Fruit fly (Drosophila melanogaster) whole organism, embryonic: ENCODE data around the gene fbl.

ENCODE experiments used
- Antp ChIP-seq: fragments of 200-800 bp; sonication (Bioruptor generic); optimal IDR thresholded peaks from 3 replicates; lab custom pipeline; 2016; ENCODE audit warnings: missing biosample characterization, missing genetic modification characterization
- C15 ChIP-seq: fragments of 200-800 bp; sonication (Bioruptor generic); IDR thresholded peaks from 3 replicates; pipeline ENCODE4 v1.3.6; 2022; ENCODE audit warnings: missing biosample characterization, missing genetic modification characterization
- CG10209 ChIP-seq: fragments of 200-800 bp; sonication (Bioruptor generic); optimal IDR thresholded peaks from 3 replicates; lab custom pipeline; 2017; ENCODE audit warnings: missing biosample characterization, mild to moderate bottlenecking, missing genetic modification characterization, missing genetic modification reagents
- CG10654 ChIP-seq: fragments of 200-800 bp; sonication (Bioruptor generic); optimal IDR thresholded peaks from 2 replicates; lab custom pipeline; 2016; ENCODE audit warnings: missing biosample characterization, missing genetic modification characterization
- CG11560 ChIP-seq: fragments of 200-800 bp; sonication (Bioruptor generic); IDR thresholded peaks from 3 replicates; pipeline ENCODE4 v1.3.6; 2022; ENCODE audit warnings: missing biosample characterization, missing genetic modification characterization
- CG12155 ChIP-seq: fragments of 200-800 bp; sonication (Bioruptor generic); optimal IDR thresholded peaks from 3 replicates; lab custom pipeline; 2016; ENCODE audit warnings: missing biosample characterization, missing genetic modification characterization
- CG15073 ChIP-seq: fragments of 200-800 bp; sonication (Bioruptor generic); optimal IDR thresholded peaks from 2 replicates; lab custom pipeline; 2016; ENCODE audit warnings: missing biosample characterization, missing genetic modification characterization
- CG1647 ChIP-seq: fragments of 200-800 bp; sonication (Bioruptor generic); optimal IDR thresholded peaks from 3 replicates; lab custom pipeline; 2016; ENCODE audit warnings: missing biosample characterization, missing genetic modification characterization
- CG17568 ChIP-seq: fragments of 200-800 bp; sonication (Bioruptor generic); optimal IDR thresholded peaks from 2 replicates; lab custom pipeline; 2018; ENCODE audit warnings: missing biosample characterization, mild to moderate bottlenecking, missing genetic modification characterization, moderate library complexity
- CG1792 ChIP-seq: fragments of 200-800 bp; sonication (Bioruptor generic); optimal IDR thresholded peaks from 2 replicates; lab custom pipeline; 2016; ENCODE audit warnings: missing biosample characterization, missing genetic modification characterization
- CG3281 ChIP-seq: fragments of 200-800 bp; sonication (Bioruptor generic); optimal IDR thresholded peaks from 3 replicates; lab custom pipeline; 2017; ENCODE audit warnings: missing biosample characterization, mild to moderate bottlenecking, missing genetic modification characterization
- CG34376 ChIP-seq: fragments of 200-800 bp; sonication (Bioruptor generic); optimal IDR thresholded peaks from 2 replicates; lab custom pipeline; 2018; ENCODE audit warnings: missing biosample characterization, mild to moderate bottlenecking, missing genetic modification characterization
- CG3838 ChIP-seq: fragments of 200-800 bp; sonication (Bioruptor generic); optimal IDR thresholded peaks from 3 replicates; lab custom pipeline; 2016; ENCODE audit warnings: missing biosample characterization, missing genetic modification characterization
- CG43689 ChIP-seq: fragments of 200-800 bp; sonication (Bioruptor generic); IDR thresholded peaks from 2 replicates; pipeline ENCODE4 v1.3.6; 2022; ENCODE audit warnings: missing biosample characterization, missing genetic modification characterization
- CG7839 ChIP-seq: fragments of 200-800 bp; sonication (Bioruptor generic); optimal IDR thresholded peaks from 3 replicates; lab custom pipeline; 2018; ENCODE audit warnings: missing biosample characterization, mild to moderate bottlenecking, missing genetic modification characterization, moderate library complexity
- CkIIα-i1 ChIP-seq: fragments of 200-800 bp; sonication (Bioruptor generic); IDR thresholded peaks from 2 replicates; pipeline ENCODE4 v1.3.6; 2022; ENCODE audit warnings: missing biosample characterization, missing genetic modification characterization
- D19B ChIP-seq: fragments of 200-800 bp; sonication (Bioruptor generic); optimal IDR thresholded peaks from 2 replicates; lab custom pipeline; 2017; ENCODE audit warnings: missing biosample characterization, mild to moderate bottlenecking, missing genetic modification characterization
- E2f2 ChIP-seq: fragments of 200-800 bp; sonication (Bioruptor generic); IDR thresholded peaks from 2 replicates; pipeline ENCODE4 v1.3.6; 2022; ENCODE audit warnings: missing biosample characterization, missing genetic modification characterization
- Eip74EF ChIP-seq, 2 experiments: fragments of 200-800 bp in 1 of 2; fragments of >200 bp in 1 of 2; sonication (Bioruptor generic) in 1 of 2; optimal IDR thresholded peaks; 2 replicates each; lab custom pipeline; 2017 to 2019; ENCODE audit warnings: missing biosample characterization in 2 of 2, missing genetic modification characterization in 2 of 2, mild to moderate bottlenecking in 1 of 2, moderate library complexity in 1 of 2
- GATAe ChIP-seq: fragments of 200-800 bp; sonication (Bioruptor generic); conservative IDR thresholded peaks from 2 replicates; pipeline ENCODE4 v1.3.6; 2022; ENCODE audit warnings: missing biosample characterization, missing genetic modification characterization
- HLH3B ChIP-seq: fragments of 200-800 bp; sonication (Bioruptor generic); IDR thresholded peaks from 2 replicates; pipeline ENCODE4 v1.3.6; 2022; ENCODE audit warnings: missing biosample characterization, missing genetic modification characterization
- Hmr ChIP-seq: fragments of 200-800 bp; sonication (Bioruptor generic); optimal IDR thresholded peaks from 3 replicates; lab custom pipeline; 2017; ENCODE audit warnings: mild to moderate bottlenecking, missing biosample characterization, missing genetic modification reagents, missing genetic modification characterization
- Hsf ChIP-seq: fragments of 200-800 bp; sonication (Bioruptor generic); optimal IDR thresholded peaks from 3 replicates; lab custom pipeline; 2016; ENCODE audit warnings: missing biosample characterization, missing genetic modification characterization
- Lim3 ChIP-seq: fragments of 200-800 bp; sonication (Bioruptor generic); IDR thresholded peaks from 2 replicates; pipeline ENCODE4 v1.3.6; 2022; ENCODE audit warnings: missing biosample characterization, missing genetic modification characterization
- MTF-1 ChIP-seq: fragments of 200-800 bp; sonication (Bioruptor generic); optimal IDR thresholded peaks from 2 replicates; lab custom pipeline; 2018; ENCODE audit warnings: missing biosample characterization, mild to moderate bottlenecking, missing genetic modification characterization, borderline replicate concordance
- Ptx1 ChIP-seq: fragments of 200-800 bp; sonication (Bioruptor generic); IDR thresholded peaks from 2 replicates; pipeline ENCODE4 v1.3.6; 2022; ENCODE audit warnings: missing biosample characterization, missing genetic modification characterization
- Rfx ChIP-seq: fragments of 200-800 bp; sonication (Bioruptor generic); IDR thresholded peaks from 2 replicates; pipeline ENCODE4 v1.3.6; 2022; ENCODE audit warnings: missing biosample characterization, missing genetic modification characterization
- Sry-β ChIP-seq: fragments of 200-800 bp; sonication (Bioruptor generic); optimal IDR thresholded peaks from 2 replicates; lab custom pipeline; 2018; ENCODE audit warnings: missing biosample characterization, mild to moderate bottlenecking, missing genetic modification characterization, moderate library complexity
- Usf ChIP-seq: fragments of 200-800 bp; sonication (Bioruptor generic); optimal IDR thresholded peaks from 2 replicates; lab custom pipeline; 2017; ENCODE audit warnings: missing genotype, missing biosample characterization, missing genetic modification characterization
- abd-A ChIP-seq: fragments of 200-800 bp; sonication (Bioruptor generic); optimal IDR thresholded peaks from 3 replicates; lab custom pipeline; 2019; ENCODE audit warnings: missing biosample characterization, mild to moderate bottlenecking, missing genetic modification characterization, moderate library complexity
- ash1 ChIP-seq: fragments of 200-800 bp; sonication (Bioruptor generic); optimal IDR thresholded peaks from 2 replicates; lab custom pipeline; 2018; ENCODE audit warnings: missing biosample characterization, mild to moderate bottlenecking, missing genetic modification characterization
- ato ChIP-seq: fragments of 200-800 bp; sonication (Bioruptor generic); IDR thresholded peaks from 2 replicates; pipeline ENCODE4 v1.3.6; 2022; ENCODE audit warnings: missing biosample characterization, missing genetic modification characterization; ENCODE audit not compliant: partially characterized antibody
- az2 ChIP-seq: fragments of 200-800 bp; sonication (Bioruptor generic); optimal IDR thresholded peaks from 3 replicates; lab custom pipeline; 2016; ENCODE audit warnings: missing biosample characterization, missing genetic modification characterization
- bcd ChIP-seq: fragments of 200-800 bp; sonication (Bioruptor generic); optimal IDR thresholded peaks from 2 replicates; lab custom pipeline; 2017; ENCODE audit warnings: missing biosample characterization, mild to moderate bottlenecking, missing genetic modification characterization
- btn ChIP-seq: fragments of 200-800 bp; sonication (Bioruptor generic); optimal IDR thresholded peaks from 2 replicates; lab custom pipeline; 2016; ENCODE audit warnings: missing biosample characterization, missing genetic modification characterization
- eyg ChIP-seq: fragments of 200-800 bp; sonication (Bioruptor generic); optimal IDR thresholded peaks from 3 replicates; lab custom pipeline; 2016; ENCODE audit warnings: missing biosample characterization, missing genetic modification characterization
- fu2 ChIP-seq: fragments of 200-800 bp; sonication (Bioruptor generic); optimal IDR thresholded peaks from 2 replicates; lab custom pipeline; 2016; ENCODE audit warnings: missing biosample characterization, missing genetic modification characterization
- gt ChIP-seq: fragments of 200-800 bp; sonication (Bioruptor generic); IDR thresholded peaks from 2 replicates; pipeline ENCODE4 v1.3.6; 2022; ENCODE audit warnings: missing biosample characterization, missing genetic modification characterization
- inv ChIP-seq: fragments of 200-800 bp; sonication (Bioruptor generic); IDR thresholded peaks from 2 replicates; pipeline ENCODE4 v1.3.6; 2022; ENCODE audit warnings: missing biosample characterization, missing genetic modification characterization; ENCODE audit not compliant: partially characterized antibody
- jing ChIP-seq: fragments of 200-800 bp; sonication (Bioruptor generic); optimal IDR thresholded peaks from 2 replicates; lab custom pipeline; 2018; ENCODE audit warnings: missing biosample characterization, mild to moderate bottlenecking, missing genetic modification characterization
- ken ChIP-seq: fragments of 200-800 bp; sonication (Bioruptor generic); IDR thresholded peaks from 3 replicates; pipeline ENCODE4 v1.3.6; 2022; ENCODE audit warnings: missing biosample characterization, missing genetic modification characterization
- luna ChIP-seq: fragments of 200-800 bp; sonication (Bioruptor generic); optimal IDR thresholded peaks from 2 replicates; lab custom pipeline; 2016; ENCODE audit warnings: missing biosample characterization, missing genetic modification characterization
- nau ChIP-seq: fragments of 200-800 bp; sonication (Bioruptor generic); optimal IDR thresholded peaks from 3 replicates; lab custom pipeline; 2017; ENCODE audit warnings: missing biosample characterization, mild to moderate bottlenecking, missing genetic modification characterization, missing genetic modification reagents
- oc ChIP-seq: fragments of 200-800 bp; sonication (Bioruptor generic); optimal IDR thresholded peaks from 2 replicates; lab custom pipeline; 2018; ENCODE audit warnings: missing biosample characterization, mild to moderate bottlenecking, missing genetic modification characterization, moderate library complexity
- otp ChIP-seq: fragments of 200-800 bp; sonication (Bioruptor generic); IDR thresholded peaks from 3 replicates; pipeline ENCODE4, ENCODE4 v1.3.6; 2022; ENCODE audit warnings: missing biosample characterization, missing genetic modification characterization
- pho ChIP-seq: fragments of 200-800 bp; sonication (Bioruptor generic); optimal IDR thresholded peaks from 2 replicates; lab custom pipeline; 2016; ENCODE audit warnings: missing biosample characterization, missing genetic modification characterization
- sqz ChIP-seq: fragments of 200-800 bp; sonication (Bioruptor generic); optimal IDR thresholded peaks from 3 replicates; lab custom pipeline; 2018; ENCODE audit warnings: missing biosample characterization, mild to moderate bottlenecking, missing genetic modification characterization
- tap ChIP-seq: fragments of 200-800 bp; optimal IDR thresholded peaks from 3 replicates; lab custom pipeline; 2019; ENCODE audit warnings: missing biosample characterization, mild to moderate bottlenecking, missing genetic modification characterization, moderate library complexity
- vnd ChIP-seq: fragments of 200-800 bp; sonication (Bioruptor generic); IDR thresholded peaks from 3 replicates; pipeline ENCODE4 v1.3.6; 2022; ENCODE audit warnings: missing biosample characterization, missing genetic modification characterization; ENCODE audit not compliant: partially characterized antibody
- zfh2 ChIP-seq: fragments of 200-800 bp; sonication (Bioruptor generic); optimal IDR thresholded peaks from 2 replicates; lab custom pipeline; 2016; ENCODE audit warnings: missing biosample characterization, missing genetic modification characterization

fbl gene

DNA sequence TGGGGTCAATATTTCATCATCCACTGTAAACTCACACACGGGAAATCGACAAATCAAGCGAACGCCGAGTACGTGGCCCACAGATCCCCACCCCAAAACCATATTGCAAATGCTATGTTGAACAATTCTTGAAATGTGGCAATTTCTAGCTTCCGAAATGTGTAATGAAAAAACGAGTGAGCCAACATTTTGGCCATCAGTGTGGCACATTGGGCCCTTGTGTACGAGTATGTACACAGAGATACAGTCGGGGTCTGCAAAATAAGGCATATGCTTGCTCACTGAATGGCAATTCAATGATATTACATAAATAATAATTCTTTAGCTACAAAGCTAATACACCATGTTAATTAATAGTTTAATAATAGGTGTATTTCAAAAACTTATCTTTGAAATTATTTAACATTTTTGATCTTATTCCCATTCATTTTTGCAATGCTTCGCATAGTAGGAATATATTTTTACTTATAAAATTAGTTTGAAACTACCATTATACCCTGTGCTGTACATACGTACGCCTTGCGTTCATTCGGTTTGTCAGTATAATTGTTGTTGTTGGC, 15.4 kb downstream of the fbl start (continued):
- TF ChIP-seq CG11560 (tag; lab: Robert Waterston, UW): peak; percentile 74
- TF ChIP-seq az2 (GFP tag; lab: Kevin White, UChicago): peak; percentile 89
- peak; percentile 53; the same call in 1 of the 2 replicates for TF ChIP-seq gt (GFP tag; lab: Robert Waterston, UW)
- peak; percentile 92 for TF ChIP-seq tap (tag; lab: Kevin White, UChicago)
- peak; percentile 54 for TF ChIP-seq abd-A (tag; lab: Kevin White, UChicago)
- TF ChIP-seq CG1647 (GFP tag; lab: Kevin White, UChicago): peak; percentile 75
- no peak for TF ChIP-seq CkIIα-i1 (GFP tag; lab: Robert Waterston, UW)
- TF ChIP-seq vnd (GFP tag; lab: Robert Waterston, UW): no peak
- TF ChIP-seq oc: peak; percentile 85
- TF ChIP-seq nau (GFP tag; lab: Kevin White, UChicago): peak; percentile 80
- peak; percentile 70 for TF ChIP-seq Usf (GFP tag; lab: Kevin White, UChicago)
- TF ChIP-seq pho (GFP tag; lab: Kevin White, UChicago): peak; percentile 87
- peak; percentile 74; the same call in 1 of the 3 replicates for TF ChIP-seq otp (GFP tag; lab: Robert Waterston, UW)
- peak; percentile 43; the same call in 1 of the 2 replicates for TF ChIP-seq CG43689 (GFP tag; lab: Robert Waterston, UW)
- TF ChIP-seq CG3281 (GFP tag; lab: Kevin White, UChicago): peak; percentile 87
- no peak for TF ChIP-seq Sry-β (GFP tag; lab: Kevin White, UChicago)
- TF ChIP-seq CG34376 (GFP tag; lab: Kevin White, UChicago): peak; percentile 69
- peak; percentile 99 for TF ChIP-seq CG15073 (GFP tag; lab: Kevin White, UChicago)
- peak; percentile 92 for TF ChIP-seq Ptx1 (GFP tag; lab: Robert Waterston, UW)
- TF ChIP-seq CG12155 (GFP tag; lab: Kevin White, UChicago): peak; percentile 85
- peak; percentile 52; the same call in 1 of the 2 replicates for TF ChIP-seq Lim3 (GFP tag; lab: Robert Waterston, UW)
- TF ChIP-seq Rfx (GFP tag; lab: Robert Waterston, UW): peak; percentile 92
- peak in 1 of 2 experiments; percentile 89 for TF ChIP-seq Eip74EF (GFP tag; optimal IDR thresholded peaks at IDR 0.05; lab: Kevin White, UChicago)
- TF ChIP-seq jing (GFP tag; lab: Kevin White, UChicago): peak; percentile 77
- no peak for TF ChIP-seq inv (GFP tag; lab: Robert Waterston, UW)
- TF ChIP-seq Antp (GFP tag; lab: Kevin White, UChicago): peak; percentile 77
- TF ChIP-seq D19B: peak; percentile 68
- TF ChIP-seq MTF-1 (GFP tag; lab: Kevin White, UChicago): peak; percentile 44
- peak; percentile 71 for TF ChIP-seq fu2
- TF ChIP-seq HLH3B (GFP tag; lab: Robert Waterston, UW): peak; percentile 75
- peak; percentile 48 for TF ChIP-seq CG3838 (GFP tag; lab: Kevin White, UChicago)
- peak; percentile 56; the same call in 1 of the 3 replicates for TF ChIP-seq ken
- peak; percentile 87 for TF ChIP-seq CG10209 (GFP tag; lab: Kevin White, UChicago)
- peak; percentile 52 for TF ChIP-seq luna (GFP tag; lab: Kevin White, UChicago)
- TF ChIP-seq eyg: peak; percentile 53
- peak; percentile 32 for TF ChIP-seq CG1792
- peak; percentile 45 for TF ChIP-seq btn
- peak; percentile 89 for TF ChIP-seq Hmr (GFP tag; lab: Kevin White, UChicago)
- no peak for TF ChIP-seq C15
- TF ChIP-seq Hsf: peak; percentile 87
- peak; percentile 64; the same call in 1 of the 2 replicates for TF ChIP-seq E2f2 (GFP tag; lab: Robert Waterston, UW)
- peak; percentile 57; the same call in 1 of the 2 replicates for TF ChIP-seq GATAe
- peak; percentile 83 for TF ChIP-seq CG10654 (GFP tag; lab: Kevin White, UChicago)
- TF ChIP-seq sqz (GFP tag; lab: Kevin White, UChicago): peak; percentile 76
- peak; percentile 92 for TF ChIP-seq CG7839 (tag; lab: Kevin White, UChicago)
- TF ChIP-seq CG17568 (GFP tag; lab: Kevin White, UChicago): peak; percentile 83
- peak; percentile 85 for TF ChIP-seq zfh2 (GFP tag; lab: Kevin White, UChicago)
- TF ChIP-seq bcd (GFP tag; lab: Kevin White, UChicago): peak; percentile 87
- no peak for TF ChIP-seq ash1 (GFP tag; lab: Kevin White, UChicago)
- TF ChIP-seq ato: no peak
